Fruit fly (Drosophila melanogaster) whole organism, larva: ENCODE results near the gene PIG-F.

Source experiments
- noc ChIP-seq: fragments of 200-800 bp; sonication (Bioruptor generic); optimal IDR thresholded peaks from 3 replicates; lab custom pipeline; 2019; ENCODE audit warnings: missing biosample characterization, mild to moderate bottlenecking, missing genetic modification characterization, moderate library complexity

PIG-F gene

dm6 chr3L:19612172-19612571 is at the start of gene PIG-F, which contains the start of gene Lon:
Gene PIG-F, plus strand, starts transcription at chr3L:19612455.
Gene Lon, minus strand, starts transcription at chr3L:19612199.
- peak; percentile 99 for TF ChIP-seq noc (tag; lab: Kevin White, UChicago)

- no peak for TF ChIP-seq noc (tag; lab: Kevin White, UChicago)
These were observed 49.2 kb upstream of the PIG-F start for dm6 chr3L:19563014-19563413.

dm6 chr3L:19564905-19565700 is 47.2 kb upstream of the PIG-F start:
- no peak for TF ChIP-seq noc (tag; lab: Kevin White, UChicago)

- TF ChIP-seq noc (tag; lab: Kevin White, UChicago) = no peak
These were observed 46.1 kb upstream of the PIG-F start for dm6 chr3L:19566127-19566526.

DNA sequence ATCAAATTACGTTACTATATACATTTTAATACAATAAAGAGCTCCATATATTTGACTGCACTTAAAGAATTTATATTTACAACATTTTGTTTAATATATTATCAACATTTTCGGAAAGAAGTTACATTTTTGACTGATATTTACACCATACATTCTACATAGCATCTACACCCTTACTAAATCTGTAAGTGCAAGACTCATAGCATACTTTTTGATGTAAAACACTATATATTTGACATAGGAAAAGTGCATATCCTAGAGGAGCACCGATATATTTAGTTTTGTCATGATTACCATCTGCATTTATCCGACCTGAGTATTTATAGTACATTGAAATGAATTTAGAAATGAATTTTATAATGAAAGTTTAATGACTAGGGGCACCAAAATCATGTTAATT is 43.3 kb upstream of the PIG-F start:
- no peak for TF ChIP-seq noc (tag; lab: Kevin White, UChicago)

- TF ChIP-seq noc (tag; lab: Kevin White, UChicago) = no peak
These were observed 42.8 kb upstream of the PIG-F start for dm6 chr3L:19569407-19569806.

dm6 chr3L:19574452-19574851 is 37.8 kb upstream of the PIG-F start:
- no peak for TF ChIP-seq noc (tag; lab: Kevin White, UChicago)

dm6 chr3L:19575650-19576049 is 36.6 kb upstream of the PIG-F start:
- no peak for TF ChIP-seq noc (tag; lab: Kevin White, UChicago)

- no peak for TF ChIP-seq noc (tag; lab: Kevin White, UChicago)
These were observed 32.9 kb upstream of the PIG-F start for dm6 chr3L:19579346-19579745.

dm6 chr3L:19580709-19581227 is 31.5 kb upstream of the PIG-F start:
- TF ChIP-seq noc (tag; lab: Kevin White, UChicago) = no peak

DNA sequence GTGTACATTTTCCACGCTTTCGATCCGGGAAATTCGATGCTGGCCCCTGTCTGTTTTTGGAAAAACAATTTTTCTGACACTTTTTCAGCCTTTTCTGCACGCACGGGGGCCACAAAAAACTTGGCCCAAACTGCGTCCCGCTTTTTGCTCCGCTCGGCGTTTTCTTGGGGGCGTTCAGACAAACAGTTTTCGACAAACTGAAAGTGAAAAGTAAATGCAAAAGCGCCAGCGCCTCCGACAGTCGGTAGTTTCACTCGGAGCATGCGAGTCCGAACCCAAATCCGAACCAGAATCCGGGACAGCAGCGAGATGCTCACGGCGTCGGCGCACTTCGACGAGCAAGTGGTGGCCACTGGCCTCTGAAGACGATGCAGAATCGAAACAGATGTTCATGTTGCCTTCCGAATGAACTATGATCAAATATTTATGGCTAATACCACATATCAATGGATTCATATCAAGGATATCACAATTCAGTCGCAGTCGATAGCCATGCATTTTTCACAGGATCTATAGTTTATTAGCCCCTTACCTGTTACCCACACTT is 27.8 kb upstream of the PIG-F start, which contains the start of gene Shal:
TSS of gene Shal (minus strand) at position 200 of the 547 bp plus-strand sequence.
- TF ChIP-seq noc (tag; lab: Kevin White, UChicago) = no peak

- TF ChIP-seq noc (tag; lab: Kevin White, UChicago) = no peak
These were observed 26.3 kb upstream of the PIG-F start, which contains the start of the genes CG9231 and CG9330 for dm6 chr3L:19585979-19586378. Gene CG9231, minus strand, starts transcription at chr3L:19586003. Gene CG9330, plus strand, starts transcription at chr3L:19586253.

dm6 chr3L:19590422-19590821 is 21.8 kb upstream of the PIG-F start, which contains the start of gene CG14100:
Gene CG14100, minus strand, starts transcription at chr3L:19590524.
- TF ChIP-seq noc (tag; lab: Kevin White, UChicago) = peak; percentile 100

dm6 chr3L:19598369-19599148 is 13.7 kb upstream of the PIG-F start, which contains the start of the genes ash1 and Taf6:
Gene ash1, minus strand, starts transcription at chr3L:19598755.
Gene Taf6, plus strand, starts transcription at chr3L:19599088.
- no peak for TF ChIP-seq noc (tag; lab: Kevin White, UChicago)

- TF ChIP-seq noc (tag; lab: Kevin White, UChicago) = no peak
These were observed 10.8 kb upstream of the PIG-F start, which contains the start of gene CG9368 for dm6 chr3L:19601413-19601812. Gene CG9368, plus strand, starts transcription at chr3L:19601633.
